Worm (Caenorhabditis elegans): ENCODE data around the gene Y45F10D.14.

Y45F10D.14 gene

ce11 chrIV:13826363-13826762 is 18.7 kb upstream of the Y45F10D.14 start (continued):
- peak; percentile 18 for TF ChIP-seq T20F7.1 (GFP tag; optimal IDR thresholded peaks at IDR 0.05)
- TF ChIP-seq ama-1 (optimal IDR thresholded peaks at IDR 0.05) = no peak
- TF ChIP-seq nhr-102 (tag; optimal IDR thresholded peaks at IDR 0.05) = no peak
- no peak for TF ChIP-seq madf-9 (GFP tag; conservative IDR thresholded peaks at IDR 0.05)
- peak; percentile 38 for TF ChIP-seq dpl-1 (GFP tag; optimal IDR thresholded peaks at IDR 0.05)
- TF ChIP-seq hlh-11 (tag; optimal IDR thresholded peaks at IDR 0.05) = peak; percentile 93
- no peak for TF ChIP-seq saeg-2 (GFP tag; IDR thresholded peaks at IDR 0.05)
- TF ChIP-seq F44E2.7 (GFP tag; IDR thresholded peaks at IDR 0.05) = no peak
- TF ChIP-seq F37D6.2 (tag; optimal IDR thresholded peaks at IDR 0.05) = no peak
- no peak for TF ChIP-seq F10B5.3 (tag; optimal IDR thresholded peaks at IDR 0.05)
- TF ChIP-seq ceh-20 (GFP tag; IDR thresholded peaks at IDR 0.05) = no peak
- TF ChIP-seq mxl-3 (GFP tag; optimal IDR thresholded peaks at IDR 0.05) = no peak
- TF ChIP-seq nhr-10 (tag; optimal IDR thresholded peaks at IDR 0.05) = no peak
- peak; percentile 41 for TF ChIP-seq nhr-48 (tag; optimal IDR thresholded peaks at IDR 0.05)
- peak; percentile 64 for TF ChIP-seq mep-1 (tag; optimal IDR thresholded peaks at IDR 0.05)
- peak; percentile 51 for TF ChIP-seq nhr-11 (tag; optimal IDR thresholded peaks at IDR 0.05)

ce11 chrIV:13820862-13821261 is 13.2 kb upstream of the Y45F10D.14 start, which contains the start of gene Y45F10D.15:
Gene Y45F10D.15 (minus strand): TSS chrIV:13820962.
- TF ChIP-seq pha-4 (GFP tag; IDR thresholded peaks at IDR 0.05) (no peak), pha-4 (tag; optimal IDR thresholded peaks at IDR 0.05) (no peak), mdt-29 (GFP tag; IDR thresholded peaks at IDR 0.05) (no peak), mep-1 (tag; optimal IDR thresholded peaks at IDR 0.05) (no peak), unc-130 (GFP tag; optimal IDR thresholded peaks at IDR 0.05) (no peak), mxl-2 (GFP tag; conservative IDR thresholded peaks at IDR 0.05) (no peak), lin-38 (GFP tag; IDR thresholded peaks at IDR 0.05) (no peak), daf-8 (GFP tag; IDR thresholded peaks at IDR 0.05) (no peak), daf-12 (tag; optimal IDR thresholded peaks at IDR 0.05) (no peak), F37D6.2 (tag; optimal IDR thresholded peaks at IDR 0.05) (no peak), hlh-30 (tag; optimal IDR thresholded peaks at IDR 0.05; ENCODE audit: insufficient read depth) (no peak), T26A8.4 (GFP tag; IDR thresholded peaks at IDR 0.05) (no peak)

DNA sequence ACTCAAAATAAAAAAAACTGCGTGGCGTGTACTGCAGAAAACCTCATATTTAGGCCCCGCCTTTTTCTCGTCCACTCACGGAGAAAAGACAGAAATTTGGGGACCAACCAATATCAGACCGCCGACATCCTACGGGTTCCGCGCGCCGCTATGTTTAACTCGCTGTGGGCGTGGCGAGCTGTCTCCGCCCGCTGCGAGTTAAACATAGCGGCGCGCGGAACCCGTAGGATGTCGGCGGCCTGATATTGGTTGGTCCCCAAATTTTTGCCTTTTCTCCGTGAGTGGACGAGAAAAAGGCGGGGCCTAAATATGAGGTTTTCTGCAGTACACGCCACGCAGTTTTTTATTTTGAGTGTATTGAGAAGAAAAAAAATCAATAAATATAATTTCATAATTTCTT is 6.9 kb upstream of the Y45F10D.14 start:
- TF ChIP-seq snpc-1.2 (GFP tag; IDR thresholded peaks at IDR 0.05) (peak; percentile 93), F49E8.2 (tag; optimal IDR thresholded peaks at IDR 0.05; ENCODE audit: borderline replicate concordance) (peak; percentile 13), lin-38 (GFP tag; IDR thresholded peaks at IDR 0.05) (0 out of 2 replicates have a peak, but pooled peaks have one; percentile 20)

ce11 chrIV:13797859-13798374 is 9.7 kb downstream of the Y45F10D.14 start, which contains the start of gene Y45F10D.6:
Gene Y45F10D.6 (minus strand): TSS chrIV:13797909.
- no peak for TF ChIP-seq unc-62 (GFP tag; optimal IDR thresholded peaks at IDR 0.05 in 1 of 2)
- no peak for TF ChIP-seq unc-62 (tag; optimal IDR thresholded peaks at IDR 0.05)
- TF ChIP-seq nhr-76 (tag; optimal IDR thresholded peaks at IDR 0.05) = no peak
- TF ChIP-seq zfp-2 (tag; optimal IDR thresholded peaks at IDR 0.05) = no peak
- no peak for TF ChIP-seq F49E8.2 (tag; optimal IDR thresholded peaks at IDR 0.05; ENCODE audit: borderline replicate concordance)
- no peak for TF ChIP-seq duxl-1 (tag; optimal IDR thresholded peaks at IDR 0.05; ENCODE audit: poor library complexity)
- no peak for TF ChIP-seq tag-97 (GFP tag; IDR thresholded peaks at IDR 0.05)
- no peak for TF ChIP-seq F37D6.2 (tag; optimal IDR thresholded peaks at IDR 0.05)
- no peak for TF ChIP-seq Y105C5A.15 (GFP tag; IDR thresholded peaks at IDR 0.05)
- no peak for TF ChIP-seq dmd-6 (GFP tag; IDR thresholded peaks at IDR 0.05)
- TF ChIP-seq aly-2 (tag; optimal IDR thresholded peaks at IDR 0.05) = no peak
- no peak for TF ChIP-seq daf-16 (GFP tag; optimal IDR thresholded peaks at IDR 0.05)
- no peak for TF ChIP-seq daf-16 (tag; optimal IDR thresholded peaks at IDR 0.05)
- no peak for TF ChIP-seq F10B5.3 (tag; optimal IDR thresholded peaks at IDR 0.05)
- TF ChIP-seq ztf-7 (tag; optimal IDR thresholded peaks at IDR 0.05) = no peak
- no peak for TF ChIP-seq nhr-237 (tag; optimal IDR thresholded peaks at IDR 0.05)
- no peak for TF ChIP-seq mxl-2 (GFP tag; conservative IDR thresholded peaks at IDR 0.05)
- TF ChIP-seq Y48G9A.11 (GFP tag; IDR thresholded peaks at IDR 0.05) = no peak
- no peak for TF ChIP-seq ces-1 (GFP tag; optimal IDR thresholded peaks at IDR 0.05)
- TF ChIP-seq nhr-41 (GFP tag; IDR thresholded peaks at IDR 0.05) = no peak
- no peak for TF ChIP-seq spr-3 (GFP tag; optimal IDR thresholded peaks at IDR 0.05)
